Fruit fly (Drosophila melanogaster) whole organism, wandering third instar larva: ENCODE data around the gene CG17906.

Experiments used
- Abd-B ChIP-seq: fragments of >200 bp; optimal IDR thresholded peaks from 2 replicates; lab custom pipeline; 2017; ENCODE audit warnings: missing biosample characterization, missing genetic modification characterization
- CG32264 ChIP-seq: fragments of 200-800 bp; sonication (Bioruptor generic); optimal IDR thresholded peaks from 2 replicates; lab custom pipeline; 2016; ENCODE audit warnings: missing biosample characterization, missing genetic modification characterization
- CG9705 ChIP-seq: fragments of 200-800 bp; sonication (Bioruptor generic); optimal IDR thresholded peaks from 2 replicates; lab custom pipeline; 2018; ENCODE audit warnings: missing biosample characterization, mild to moderate bottlenecking, missing genetic modification characterization
- CrebA ChIP-seq: fragments of 200-800 bp; sonication (Bioruptor generic); optimal IDR thresholded peaks from 2 replicates; lab custom pipeline; 2016; ENCODE audit warnings: missing biosample characterization, mild to moderate bottlenecking, missing genetic modification characterization, borderline replicate concordance
- Dfd ChIP-seq: fragments of >200 bp; optimal IDR thresholded peaks from 2 replicates; lab custom pipeline; 2017; ENCODE audit warnings: missing biosample characterization, missing genetic modification characterization
- Dif ChIP-seq: fragments of 200-275, 200-300 bp; sonication (Bioruptor generic); optimal IDR thresholded peaks from 2 replicates; lab custom pipeline; 2018; ENCODE audit warnings: missing biosample characterization, missing genetic modification characterization; ENCODE audit not compliant: partially characterized antibody
- GATAd ChIP-seq: sonication (Bioruptor generic); optimal IDR thresholded peaks from 2 replicates; lab custom pipeline; 2016; ENCODE audit warnings: missing biosample characterization, missing genetic modification characterization
- HLH106 ChIP-seq: fragments of 200-800 bp; optimal IDR thresholded peaks from 3 replicates; lab custom pipeline; 2019; ENCODE audit warnings: missing biosample characterization, mild to moderate bottlenecking, missing genetic modification characterization, moderate library complexity
- Hnf4 ChIP-seq: fragments of 200-800 bp; sonication (Bioruptor generic); optimal IDR thresholded peaks from 2 replicates; lab custom pipeline; 2016; ENCODE audit warnings: missing biosample characterization, mild to moderate bottlenecking, missing genetic modification characterization
- Hr78 ChIP-seq: fragments of >200 bp; optimal IDR thresholded peaks from 2 replicates; lab custom pipeline; 2017; ENCODE audit warnings: missing biosample characterization, missing genetic modification characterization
- Hr83 ChIP-seq: fragments of 200-300 bp; sonication (Bioruptor generic); optimal IDR thresholded peaks from 2 replicates; lab custom pipeline; 2016; ENCODE audit warnings: missing biosample characterization, mild to moderate bottlenecking, missing genetic modification characterization, moderate library complexity; ENCODE audit not compliant: poor library complexity, severe bottlenecking
- Jra ChIP-seq: sonication (Bioruptor generic); optimal IDR thresholded peaks from 2 replicates; lab custom pipeline; 2016; ENCODE audit warnings: missing biosample characterization, missing genetic modification characterization
- Mio ChIP-seq: sonication (Bioruptor generic); optimal IDR thresholded peaks from 2 replicates; lab custom pipeline; 2016; ENCODE audit warnings: missing biosample characterization, missing genetic modification characterization
- Myc ChIP-seq: fragments of >200 bp; optimal IDR thresholded peaks from 2 replicates; lab custom pipeline; 2017
- N ChIP-seq: fragments of >200 bp; optimal IDR thresholded peaks from 2 replicates; lab custom pipeline; 2018; ENCODE audit warnings: missing biosample characterization, missing external identifiers, missing genetic modification characterization
- OdsH ChIP-seq: fragments of 200-800 bp; sonication (Bioruptor generic); optimal IDR thresholded peaks from 2 replicates; lab custom pipeline; 2016; ENCODE audit warnings: missing biosample characterization, mild to moderate bottlenecking, missing genetic modification characterization
- Rel ChIP-seq, 2 experiments: fragments of 200-800 bp; sonication (Bioruptor generic) in 1 of 2; optimal IDR thresholded peaks; 2 replicates in 1 of 2; 3 replicates in 1 of 2; lab custom pipeline; 2016 to 2019; ENCODE audit warnings: mild to moderate bottlenecking in 2 of 2, missing biosample characterization in 2 of 2, missing genetic modification characterization in 2 of 2, moderate library complexity in 1 of 2
- Sp1 ChIP-seq: fragments of 200-800 bp; sonication (Bioruptor generic); optimal IDR thresholded peaks from 3 replicates; lab custom pipeline; 2019; ENCODE audit warnings: missing biosample characterization, mild to moderate bottlenecking, missing genetic modification characterization, moderate library complexity
- Vsx2 ChIP-seq: fragments of 200-300, 225-300 bp; sonication (Bioruptor generic); optimal IDR thresholded peaks from 2 replicates; lab custom pipeline; 2018; ENCODE audit warnings: missing biosample characterization, missing genetic modification characterization; ENCODE audit not compliant: partially characterized antibody
- br ChIP-seq: fragments of 200-800 bp; sonication (Bioruptor generic); optimal IDR thresholded peaks from 2 replicates; lab custom pipeline; 2016; ENCODE audit warnings: missing biosample characterization, missing genetic modification characterization
- brk ChIP-seq: fragments of 200-800 bp; sonication (Bioruptor generic); optimal IDR thresholded peaks from 2 replicates; lab custom pipeline; 2016; ENCODE audit warnings: missing biosample characterization, mild to moderate bottlenecking, missing genetic modification characterization
- dl ChIP-seq, 2 experiments: fragments of 175-275, 200-275 bp in 1 of 2; fragments of 200-275 bp in 1 of 2; sonication (Bioruptor generic); optimal IDR thresholded peaks; lab custom pipeline; 2018; ENCODE audit warnings: mild to moderate bottlenecking in 2 of 2, missing biosample characterization in 2 of 2, missing genetic modification characterization in 2 of 2, moderate library complexity in 2 of 2; ENCODE audit not compliant: partially characterized antibody in 2 of 2, insufficient read depth in 1 of 2
- dmrt93B ChIP-seq: fragments of 200-800 bp; sonication (Bioruptor generic); optimal IDR thresholded peaks from 2 replicates; lab custom pipeline; 2018; ENCODE audit warnings: missing biosample characterization, mild to moderate bottlenecking, missing genetic modification characterization
- dsf ChIP-seq: sonication (Bioruptor generic); optimal IDR thresholded peaks from 2 replicates; lab custom pipeline; 2016; ENCODE audit warnings: missing biosample characterization, missing genetic modification characterization, borderline replicate concordance
- ey ChIP-seq: fragments of 200-800 bp; sonication (Bioruptor generic); optimal IDR thresholded peaks from 2 replicates; lab custom pipeline; 2016; ENCODE audit warnings: missing biosample characterization, missing genetic modification characterization
- foxo ChIP-seq, 2 experiments: fragments of 200-800 bp; sonication (Bioruptor generic); optimal IDR thresholded peaks; 2 replicates in 1 of 2; 3 replicates in 1 of 2; lab custom pipeline; 2016 to 2017; ENCODE audit warnings: missing biosample characterization in 2 of 2, missing genetic modification characterization in 2 of 2
- fru ChIP-seq: fragments of 200-800 bp; sonication (Bioruptor generic); optimal IDR thresholded peaks from 3 replicates; lab custom pipeline; 2016; ENCODE audit warnings: missing biosample characterization, mild to moderate bottlenecking, missing genetic modification characterization
- h ChIP-seq: fragments of 200-800 bp; sonication (Bioruptor generic); optimal IDR thresholded peaks from 3 replicates; lab custom pipeline; 2016; ENCODE audit warnings: missing biosample characterization, mild to moderate bottlenecking, missing genetic modification characterization
- jim ChIP-seq: fragments of 175-275, 200-325 bp; sonication (Bioruptor generic); optimal IDR thresholded peaks from 2 replicates; lab custom pipeline; 2016; ENCODE audit warnings: missing biosample characterization, mild to moderate bottlenecking, missing genetic modification characterization
- lola ChIP-seq: fragments of >200 bp; optimal IDR thresholded peaks from 2 replicates; lab custom pipeline; 2017; ENCODE audit warnings: missing biosample characterization, missing genetic modification characterization
- pan ChIP-seq: fragments of >200 bp; optimal IDR thresholded peaks from 2 replicates; lab custom pipeline; 2017
- psq ChIP-seq: fragments of 200-800 bp; sonication (Bioruptor generic); optimal IDR thresholded peaks from 3 replicates; lab custom pipeline; 2017; ENCODE audit warnings: missing biosample characterization, mild to moderate bottlenecking, missing genetic modification characterization, moderate library complexity
- rgr ChIP-seq: fragments of 200-800 bp; sonication (Bioruptor generic); optimal IDR thresholded peaks from 3 replicates; lab custom pipeline; 2016; ENCODE audit warnings: missing biosample characterization, mild to moderate bottlenecking, missing genetic modification characterization
- sage ChIP-seq: fragments of 200-800 bp; sonication (Bioruptor generic); optimal IDR thresholded peaks from 2 replicates; lab custom pipeline; 2016; ENCODE audit warnings: missing biosample characterization, mild to moderate bottlenecking, missing genetic modification characterization
- sv ChIP-seq: fragments of 200-800 bp; sonication (Bioruptor generic); optimal IDR thresholded peaks from 3 replicates; lab custom pipeline; 2016; ENCODE audit warnings: missing biosample characterization, missing genetic modification characterization
- tai ChIP-seq: sonication (Bioruptor generic); optimal IDR thresholded peaks from 2 replicates; lab custom pipeline; 2016; ENCODE audit warnings: missing biosample characterization, missing genetic modification characterization
- usp ChIP-seq: fragments of >200 bp; optimal IDR thresholded peaks from 2 replicates; lab custom pipeline; 2017; ENCODE audit warnings: missing biosample characterization, missing genetic modification characterization
- woc ChIP-seq: sonication (Bioruptor generic); optimal IDR thresholded peaks from 2 replicates; lab custom pipeline; 2016; ENCODE audit warnings: missing biosample characterization, mild to moderate bottlenecking, missing genetic modification characterization

CG17906 gene

dm6 chr2L:8952194-8953037 lies 41.8 kb upstream of the CG17906 start:
- TF ChIP-seq Abd-B (GFP tag; lab: Kevin White, UChicago) (no peak), Myc (lab: Kevin White, UChicago) (no peak), Hr78 (GFP tag; lab: Kevin White, UChicago) (no peak), Sp1 (GFP tag; lab: Kevin White, UChicago) (peak; percentile 68), Dif (peak; percentile 81), Hnf4 (GFP tag; lab: Kevin White, UChicago) (peak; percentile 4), Mio (GFP tag; lab: Kevin White, UChicago) (no peak), pan (lab: Kevin White, UChicago) (no peak), Vsx2 (GFP tag; lab: Kevin White, UChicago) (peak; percentile 49), rgr (peak; percentile 74), sv (GFP tag; lab: Kevin White, UChicago) (no peak), OdsH (GFP tag; lab: Kevin White, UChicago) (peak; percentile 67), tai (GFP tag; lab: Kevin White, UChicago) (peak; percentile 25), Hr83 (no peak), h (GFP tag; lab: Kevin White, UChicago) (peak; percentile 75), dl (GFP tag; optimal IDR thresholded peaks at IDR 0.05; lab: Kevin White, UChicago; ENCODE audit: insufficient read depth in 1 of 2, partially characterized antibody in 2 of 2) (no peak), HLH106 (tag; lab: Kevin White, UChicago) (peak; percentile 45), woc (GFP tag; lab: Kevin White, UChicago) (peak; percentile 48), CG32264 (GFP tag; lab: Kevin White, UChicago) (no peak), dmrt93B (no peak), sage (GFP tag; lab: Kevin White, UChicago) (no peak), foxo (GFP tag; optimal IDR thresholded peaks at IDR 0.05; lab: Kevin White, UChicago) (peak in 1 of 2 experiments; percentile 76), GATAd (GFP tag; lab: Kevin White, UChicago) (no peak), br (GFP tag; lab: Kevin White, UChicago) (peak; percentile 68), brk (GFP tag; lab: Kevin White, UChicago) (no peak), usp (no peak), jim (GFP tag; lab: Kevin White, UChicago) (no peak), psq (GFP tag; lab: Kevin White, UChicago) (peak; percentile 48), CrebA (peak; percentile 79), fru (peak; percentile 71), ey (peak; percentile 70), dsf (GFP tag; lab: Kevin White, UChicago) (no peak), Rel (GFP tag; optimal IDR thresholded peaks at IDR 0.05; lab: Kevin White, UChicago) (no peak), Rel (tag; optimal IDR thresholded peaks at IDR 0.05; lab: Kevin White, UChicago) (no peak), Dfd (GFP tag; lab: Kevin White, UChicago) (no peak), lola (no peak), N (GFP tag; lab: Kevin White, UChicago) (no peak), CG9705 (no peak), Jra (GFP tag; lab: Kevin White, UChicago) (no peak)

dm6 chr2L:8955597-8956335 lies 38.4 kb upstream of the CG17906 start:
- TF ChIP-seq fru (no peak), Rel (GFP tag; optimal IDR thresholded peaks at IDR 0.05; lab: Kevin White, UChicago) (no peak), Rel (tag; optimal IDR thresholded peaks at IDR 0.05; lab: Kevin White, UChicago) (no peak), br (GFP tag; lab: Kevin White, UChicago) (no peak), foxo (GFP tag; optimal IDR thresholded peaks at IDR 0.05; lab: Kevin White, UChicago) (no peak), lola (no peak)
